Fruit fly (Drosophila melanogaster): ENCODE measurements around the gene CG43115.

Gene CG43115

DNA sequence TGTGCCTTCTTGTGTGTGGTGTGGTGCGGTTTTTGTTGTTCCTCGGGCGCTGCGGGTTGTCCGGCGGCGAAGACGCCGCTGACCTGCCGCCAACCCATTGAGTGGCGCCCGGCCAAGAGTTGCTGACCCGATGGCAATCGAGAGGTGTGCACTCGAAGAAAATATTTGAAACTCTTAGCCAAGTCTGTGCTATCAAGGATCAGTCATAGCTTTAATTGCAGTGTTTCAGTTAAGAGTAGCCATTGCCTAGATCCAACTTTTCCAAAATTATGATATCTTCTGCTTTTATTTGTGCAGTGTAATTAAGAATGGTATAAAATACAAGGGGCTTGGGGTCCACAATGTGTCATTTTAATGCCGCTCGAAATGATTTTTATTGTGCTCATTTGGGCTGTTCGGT lies 41.6 kb downstream of the CG43115 start (continued):
- TF ChIP-seq row (GFP tag; IDR thresholded peaks at IDR 0.05) (peak; percentile 56; the same call in 1 of the 3 replicates), slou (GFP tag; optimal IDR thresholded peaks at IDR 0.05) (no peak), Ets97D (GFP tag; optimal IDR thresholded peaks at IDR 0.05) (no peak), CG15514 (GFP tag; optimal IDR thresholded peaks at IDR 0.05) (no peak), CG4617 (GFP tag; optimal IDR thresholded peaks at IDR 0.05; ENCODE audit: borderline replicate concordance) (peak; percentile 23), fru (optimal IDR thresholded peaks at IDR 0.05) (no peak), crp (GFP tag; optimal IDR thresholded peaks at IDR 0.05) (no peak), CG17359 (tag; optimal IDR thresholded peaks at IDR 0.05) (peak; percentile 19), z (GFP tag; IDR thresholded peaks at IDR 0.05) (0 out of 3 replicates have a peak, but pooled peaks have one; percentile 10), CG9932 (GFP tag; IDR thresholded peaks at IDR 0.05) (no peak), B-H1 (GFP tag; IDR thresholded peaks at IDR 0.05) (no peak), CG7271 (tag; optimal IDR thresholded peaks at IDR 0.05) (no peak), ac (GFP tag; optimal IDR thresholded peaks at IDR 0.05) (no peak), odd (GFP tag; optimal IDR thresholded peaks at IDR 0.05) (peak; percentile 5), exex (tag; optimal IDR thresholded peaks at IDR 0.05) (no peak), Fer2 (tag; optimal IDR thresholded peaks at IDR 0.05) (no peak), Eip74EF (GFP tag; optimal IDR thresholded peaks at IDR 0.05) (no peak), CG32772 (GFP tag; IDR thresholded peaks at IDR 0.05) (no peak; the same call in 1 of the 2 replicates), Ravus (GFP tag; IDR thresholded peaks at IDR 0.05) (no peak), CG10321 (GFP tag; IDR thresholded peaks at IDR 0.05) (no peak), pho (GFP tag; optimal IDR thresholded peaks at IDR 0.05) (no peak), Sin3A (optimal IDR thresholded peaks at IDR 0.05) (no peak), gfzf (GFP tag; optimal IDR thresholded peaks at IDR 0.05) (no peak), jing (GFP tag; optimal IDR thresholded peaks at IDR 0.05) (peak; percentile 44), klu (GFP tag; IDR thresholded peaks at IDR 0.05) (no peak), Atf-2 (GFP tag; optimal IDR thresholded peaks at IDR 0.05) (peak; percentile 46), Dfd (GFP tag; optimal IDR thresholded peaks at IDR 0.05) (no peak), CG10543 (GFP tag; optimal IDR thresholded peaks at IDR 0.05) (no peak), CkIIα-i1 (GFP tag; IDR thresholded peaks at IDR 0.05) (no peak), en (GFP tag; optimal IDR thresholded peaks at IDR 0.05) (no peak), lilli (GFP tag; optimal IDR thresholded peaks at IDR 0.05) (no peak), hb (GFP tag; IDR thresholded peaks at IDR 0.05; ENCODE audit: partially characterized antibody) (no peak), Ada2b (GFP tag; IDR thresholded peaks at IDR 0.05) (no peak), tgo (GFP tag; IDR thresholded peaks at IDR 0.05) (peak; percentile 42; the same call in 1 of the 3 replicates), MBD-R2 (GFP tag; IDR thresholded peaks at IDR 0.05) (no peak), unpg (GFP tag; optimal IDR thresholded peaks at IDR 0.05) (peak; percentile 64), CG34376 (GFP tag; optimal IDR thresholded peaks at IDR 0.05) (no peak), H2.0 (GFP tag; IDR thresholded peaks at IDR 0.05) (peak; percentile 45), ftz-f1 (GFP tag; optimal IDR thresholded peaks at IDR 0.05) (no peak), CG12219 (GFP tag; optimal IDR thresholded peaks at IDR 0.05) (peak; percentile 24), Adf1 (GFP tag; IDR thresholded peaks at IDR 0.05) (no peak), ap (GFP tag; IDR thresholded peaks at IDR 0.05) (no peak), Hr78 (GFP tag; optimal IDR thresholded peaks at IDR 0.05) (peak in 1 of 2 experiments; percentile 68), CG42726 (GFP tag; IDR thresholded peaks at IDR 0.05; ENCODE audit: partially characterized antibody) (no peak), CG2875 (GFP tag; optimal IDR thresholded peaks at IDR 0.05) (peak; percentile 41), HLH54F (GFP tag; optimal IDR thresholded peaks at IDR 0.05) (peak; percentile 7), vnd (GFP tag; IDR thresholded peaks at IDR 0.05; ENCODE audit: partially characterized antibody) (no peak), sens (GFP tag) (peak; percentile 93), MTF-1 (GFP tag; optimal IDR thresholded peaks at IDR 0.05; ENCODE audit: borderline replicate concordance) (no peak), CG34224 (GFP tag; IDR thresholded peaks at IDR 0.05; ENCODE audit: partially characterized antibody) (no peak), CG17829 (tag; optimal IDR thresholded peaks at IDR 0.05) (peak; percentile 72)

Data from whole organism, embryonic.